Fruit fly (Drosophila melanogaster) whole organism, embryonic: ENCODE measurements around the gene smid.

Source experiments
- Antp ChIP-seq: fragments of 200-800 bp; sonication (Bioruptor generic); optimal IDR thresholded peaks from 3 replicates; lab custom pipeline; 2016; ENCODE audit warnings: missing biosample characterization, missing genetic modification characterization
- Asciz ChIP-seq: fragments of 200-800 bp; sonication (Bioruptor generic); optimal IDR thresholded peaks from 2 replicates; lab custom pipeline; 2017; ENCODE audit warnings: missing biosample characterization, mild to moderate bottlenecking, missing genetic modification characterization, missing genetic modification reagents
- CG10431 ChIP-seq: fragments of 200-800 bp; sonication (Bioruptor generic); optimal IDR thresholded peaks from 3 replicates; lab custom pipeline; 2018; ENCODE audit warnings: missing biosample characterization, mild to moderate bottlenecking, missing genetic modification characterization
- CG13296 ChIP-seq: fragments of 200-800 bp; sonication (Bioruptor generic); optimal IDR thresholded peaks from 3 replicates; lab custom pipeline; 2018; ENCODE audit warnings: missing biosample characterization, mild to moderate bottlenecking, missing genetic modification characterization
- CG14441 ChIP-seq: fragments of 200-800 bp; sonication (Bioruptor generic); IDR thresholded peaks from 2 replicates; pipeline ENCODE4 v1.3.6; 2022; ENCODE audit warnings: missing biosample characterization, missing genetic modification characterization
- CG18262 ChIP-seq: fragments of 200-800 bp; optimal IDR thresholded peaks from 3 replicates; lab custom pipeline; 2019; ENCODE audit warnings: missing biosample characterization, mild to moderate bottlenecking, missing genetic modification characterization, moderate library complexity
- CG2199 ChIP-seq: fragments of 200-800 bp; sonication (Bioruptor generic); IDR thresholded peaks from 3 replicates; pipeline ENCODE4 v1.3.6; 2022; ENCODE audit warnings: missing biosample characterization, missing genetic modification characterization
- CG30403 ChIP-seq: fragments of 200-800 bp; sonication (Bioruptor generic); optimal IDR thresholded peaks from 3 replicates; lab custom pipeline; 2016; ENCODE audit warnings: missing biosample characterization, missing genetic modification characterization
- CG31441 ChIP-seq: fragments of 200-800 bp; sonication (Bioruptor generic); IDR thresholded peaks from 2 replicates; pipeline ENCODE4 v1.3.6; 2022; ENCODE audit warnings: missing biosample characterization, missing genetic modification characterization
- CG4617 ChIP-seq: fragments of 200-800 bp; sonication (Bioruptor generic); optimal IDR thresholded peaks from 3 replicates; lab custom pipeline; 2016; ENCODE audit warnings: missing biosample characterization, missing genetic modification characterization, borderline replicate concordance
- CG4854 ChIP-seq: fragments of 200-800 bp; sonication (Bioruptor generic); optimal IDR thresholded peaks from 2 replicates; lab custom pipeline; 2016; ENCODE audit warnings: missing biosample characterization, missing genetic modification characterization, inconsistent platforms
- CG5245 ChIP-seq: fragments of 200-800 bp; sonication (Bioruptor generic); optimal IDR thresholded peaks from 3 replicates; lab custom pipeline; 2016; ENCODE audit warnings: missing biosample characterization, missing genetic modification characterization
- CG6272 ChIP-seq: fragments of 200-800 bp; sonication (Bioruptor generic); IDR thresholded peaks from 2 replicates; pipeline ENCODE4 v1.3.6; 2022; ENCODE audit warnings: missing biosample characterization, missing genetic modification characterization
- CG6813 ChIP-seq: fragments of 200-800 bp; sonication (Bioruptor generic); optimal IDR thresholded peaks from 2 replicates; lab custom pipeline; 2017; ENCODE audit warnings: missing biosample characterization, missing genetic modification characterization, mild to moderate bottlenecking, moderate library complexity, missing genetic modification reagents
- CG7556 ChIP-seq: fragments of 200-800 bp; sonication (Bioruptor generic); optimal IDR thresholded peaks from 2 replicates; lab custom pipeline; 2017; ENCODE audit warnings: missing biosample characterization, mild to moderate bottlenecking, missing genetic modification characterization
- CG9609 ChIP-seq: fragments of 200-800 bp; sonication (Bioruptor generic); optimal IDR thresholded peaks from 3 replicates; lab custom pipeline; 2016; ENCODE audit warnings: missing biosample characterization, missing genetic modification characterization
- CTCF ChIP-seq: fragments of 200-800 bp; sonication (Bioruptor generic); optimal IDR thresholded peaks from 2 replicates; lab custom pipeline; 2017; ENCODE audit warnings: missing biosample characterization, mild to moderate bottlenecking, missing genetic modification characterization, moderate library complexity
- D19A ChIP-seq: fragments of 200-800 bp; optimal IDR thresholded peaks from 3 replicates; lab custom pipeline; 2019; ENCODE audit warnings: missing biosample characterization, mild to moderate bottlenecking, missing genetic modification characterization, moderate library complexity
- Dp ChIP-seq: fragments of 200-800 bp; sonication (Bioruptor generic); optimal IDR thresholded peaks from 2 replicates; lab custom pipeline; 2018; ENCODE audit warnings: missing biosample characterization, mild to moderate bottlenecking, missing genetic modification characterization, moderate library complexity
- Gug ChIP-seq: fragments of 200-800 bp; sonication (Bioruptor generic); IDR thresholded peaks from 4 replicates; pipeline ENCODE4 v1.3.6; 2022; ENCODE audit warnings: missing biosample characterization, missing genetic modification characterization
- Hr39 ChIP-seq: fragments of >200 bp; optimal IDR thresholded peaks from 2 replicates; lab custom pipeline; 2017
- Meics ChIP-seq: fragments of 200-800 bp; sonication (Bioruptor generic); optimal IDR thresholded peaks from 2 replicates; lab custom pipeline; 2017; ENCODE audit warnings: missing biosample characterization, mild to moderate bottlenecking, missing genetic modification characterization
- Nf-YA ChIP-seq: fragments of 200-800 bp; sonication (Bioruptor generic); IDR thresholded peaks from 2 replicates; pipeline ENCODE4 v1.3.6; 2022; ENCODE audit warnings: missing biosample characterization, missing genetic modification characterization
- PHDP ChIP-seq: fragments of 200-800 bp; sonication (Bioruptor generic); optimal IDR thresholded peaks from 3 replicates; lab custom pipeline; 2018; ENCODE audit warnings: missing biosample characterization, mild to moderate bottlenecking, missing genetic modification characterization, moderate library complexity
- Poxn ChIP-seq: fragments of 200-800 bp; sonication (Bioruptor generic); IDR thresholded peaks from 2 replicates; pipeline ENCODE4 v1.3.6; 2022; ENCODE audit warnings: missing biosample characterization, missing genetic modification characterization
- Ptx1 ChIP-seq: fragments of 200-800 bp; sonication (Bioruptor generic); IDR thresholded peaks from 2 replicates; pipeline ENCODE4 v1.3.6; 2022; ENCODE audit warnings: missing biosample characterization, missing genetic modification characterization
- Xrp1 ChIP-seq: fragments of 200-800 bp; sonication (Bioruptor generic); IDR thresholded peaks from 2 replicates; pipeline ENCODE4 v1.3.6; 2022; ENCODE audit warnings: missing biosample characterization, missing genetic modification characterization
- YL-1 ChIP-seq: fragments of 200-800 bp; sonication (Bioruptor generic); optimal IDR thresholded peaks from 3 replicates; lab custom pipeline; 2017; ENCODE audit warnings: missing biosample characterization, mild to moderate bottlenecking, missing genetic modification characterization
- ara ChIP-seq: fragments of 200-800 bp; sonication (Bioruptor generic); IDR thresholded peaks from 2 replicates; pipeline ENCODE4 v1.3.6; 2022; ENCODE audit warnings: missing biosample characterization, missing genetic modification characterization
- cg ChIP-seq: fragments of 200-800 bp; sonication (Bioruptor generic); optimal IDR thresholded peaks from 3 replicates; lab custom pipeline; 2019; ENCODE audit warnings: missing biosample characterization, mild to moderate bottlenecking, missing genetic modification characterization, moderate library complexity
- chinmo ChIP-seq: fragments of 200-800 bp; sonication (Bioruptor generic); IDR thresholded peaks from 4 replicates; pipeline ENCODE4 v1.3.6; 2022; ENCODE audit warnings: missing biosample characterization, missing genetic modification characterization; ENCODE audit not compliant: partially characterized antibody
- chn ChIP-seq: fragments of 200-800 bp; sonication (Bioruptor generic); optimal IDR thresholded peaks from 2 replicates; lab custom pipeline; 2016; ENCODE audit warnings: missing biosample characterization, missing genetic modification characterization
- dm ChIP-seq: fragments of 200-800 bp; sonication (Bioruptor generic); optimal IDR thresholded peaks from 3 replicates; lab custom pipeline; 2016; ENCODE audit warnings: missing biosample characterization, missing genetic modification characterization
- dmrt99B ChIP-seq: fragments of 200-800 bp; sonication (Bioruptor generic); optimal IDR thresholded peaks from 2 replicates; lab custom pipeline; 2018; ENCODE audit warnings: missing biosample characterization, mild to moderate bottlenecking, missing genetic modification characterization, moderate library complexity
- exex ChIP-seq: fragments of 200-800 bp; sonication (Bioruptor generic); optimal IDR thresholded peaks from 4 replicates; lab custom pipeline; 2018; ENCODE audit warnings: missing biosample characterization, mild to moderate bottlenecking, missing genetic modification characterization, moderate library complexity
- grn ChIP-seq: fragments of 200-800 bp; sonication (Bioruptor generic); optimal IDR thresholded peaks from 3 replicates; lab custom pipeline; 2017; ENCODE audit warnings: missing biosample characterization, missing genetic modification characterization
- ham ChIP-seq: fragments of 200-800 bp; sonication (Bioruptor generic); IDR thresholded peaks from 2 replicates; pipeline ENCODE4 v1.3.6; 2022; ENCODE audit warnings: missing biosample characterization, missing genetic modification characterization
- hbn ChIP-seq: fragments of 200-800 bp; sonication (Bioruptor generic); IDR thresholded peaks from 2 replicates; pipeline ENCODE4 v1.3.6; 2022; ENCODE audit warnings: missing biosample characterization, missing genetic modification characterization; ENCODE audit not compliant: partially characterized antibody
- lov ChIP-seq, 2 experiments: fragments of 200-800 bp in 1 of 2; fragments of >200 bp in 1 of 2; sonication (Bioruptor generic) in 1 of 2; IDR thresholded peaks in 1 of 2; optimal IDR thresholded peaks in 1 of 2; 2 replicates in 1 of 2; 3 replicates in 1 of 2; pipeline versions ENCODE4 v1.3.6 to Lab custom; 2017 to 2022; ENCODE audit warnings: missing biosample characterization in 1 of 2, missing genetic modification characterization in 1 of 2
- mam ChIP-seq: fragments of 200-800 bp; sonication (Bioruptor generic); optimal IDR thresholded peaks from 3 replicates; lab custom pipeline; 2016; ENCODE audit warnings: missing biosample characterization, missing genetic modification characterization
- nerfin-1 ChIP-seq: fragments of 200-800 bp; sonication (Bioruptor generic); optimal IDR thresholded peaks from 3 replicates; lab custom pipeline; 2019; ENCODE audit warnings: missing biosample characterization, mild to moderate bottlenecking, missing genetic modification characterization, moderate library complexity
- pho ChIP-seq: fragments of 200-800 bp; sonication (Bioruptor generic); optimal IDR thresholded peaks from 2 replicates; lab custom pipeline; 2016; ENCODE audit warnings: missing biosample characterization, missing genetic modification characterization
- prd ChIP-seq, 3 experiments: fragments of >200 bp in 2 of 3; fragments of 200-800 bp in 1 of 3; sonication (Bioruptor generic) in 1 of 3; optimal IDR thresholded peaks in 2 of 3; IDR thresholded peaks in 1 of 3; 2 replicates in 2 of 3; 3 replicates in 1 of 3; pipeline versions ENCODE4 v1.3.6 to Lab custom; 2017 to 2022; ENCODE audit warnings: missing biosample characterization in 1 of 3, missing genetic modification characterization in 1 of 3
- run ChIP-seq: fragments of 200-800 bp; sonication (Bioruptor generic); optimal IDR thresholded peaks from 3 replicates; lab custom pipeline; 2018; ENCODE audit warnings: missing biosample characterization, mild to moderate bottlenecking, missing genetic modification characterization
- salm ChIP-seq: fragments of 200-800 bp; sonication (Bioruptor generic); optimal IDR thresholded peaks from 2 replicates; lab custom pipeline; 2018; ENCODE audit warnings: missing biosample characterization, mild to moderate bottlenecking, missing genetic modification characterization
- sens ChIP-seq: fragments of 200-800 bp; sonication (Bioruptor generic); peaks from one replicate; lab custom pipeline; 2016; ENCODE audit warnings: missing biosample characterization, missing genetic modification characterization
- sim ChIP-seq: fragments of 200-800 bp; sonication (Bioruptor generic); IDR thresholded peaks from 2 replicates; pipeline ENCODE4 v1.3.6; 2022; ENCODE audit warnings: missing biosample characterization, missing genetic modification characterization
- tin ChIP-seq: fragments of 200-800 bp; sonication (Bioruptor generic); optimal IDR thresholded peaks from 3 replicates; lab custom pipeline; 2016; ENCODE audit warnings: missing biosample characterization, missing genetic modification characterization
- trem ChIP-seq: fragments of 200-800 bp; optimal IDR thresholded peaks from 3 replicates; lab custom pipeline; 2019; ENCODE audit warnings: missing biosample characterization, mild to moderate bottlenecking, missing genetic modification characterization, moderate library complexity
- z ChIP-seq: fragments of 200-800 bp; sonication (Bioruptor generic); IDR thresholded peaks from 3 replicates; pipeline ENCODE4 v1.3.6; 2022; ENCODE audit warnings: missing biosample characterization, missing genetic modification characterization
- zfh2 ChIP-seq: fragments of 200-800 bp; sonication (Bioruptor generic); optimal IDR thresholded peaks from 2 replicates; lab custom pipeline; 2016; ENCODE audit warnings: missing biosample characterization, missing genetic modification characterization

smid gene

dm6 chr3L:7361095-7361522 is 20.3 kb upstream of the smid start (continued):
- peak; percentile 71 for TF ChIP-seq sens (GFP tag; lab: Kevin White, UChicago)
- TF ChIP-seq lov (optimal IDR thresholded peaks at IDR 0.05; lab: Kevin White, UChicago) = no peak
- TF ChIP-seq lov (GFP tag; IDR thresholded peaks at IDR 0.05; lab: Robert Waterston, UW) = 0 out of 3 replicates have a peak, but pooled peaks have one; percentile 42
- no peak for TF ChIP-seq zfh2 (GFP tag; lab: Kevin White, UChicago)
- TF ChIP-seq CTCF = peak; percentile 60
- TF ChIP-seq CG14441 (GFP tag; lab: Robert Waterston, UW) = peak; percentile 31; the same call in 1 of the 2 replicates
- TF ChIP-seq z (GFP tag; lab: Robert Waterston, UW) = no peak
- TF ChIP-seq CG9609 = no peak
- TF ChIP-seq run (tag; lab: Kevin White, UChicago) = no peak
- no peak for TF ChIP-seq CG4617 (GFP tag; lab: Kevin White, UChicago)
- peak; percentile 56 for TF ChIP-seq Meics (GFP tag; lab: Kevin White, UChicago)
- TF ChIP-seq dmrt99B (tag; lab: Kevin White, UChicago) = peak; percentile 32
- no peak for TF ChIP-seq CG7556 (GFP tag; lab: Kevin White, UChicago)
- TF ChIP-seq Antp (GFP tag; lab: Kevin White, UChicago) = no peak
- no peak for TF ChIP-seq mam (GFP tag; lab: Kevin White, UChicago)
- peak; percentile 39; the same call in 1 of the 2 replicates for TF ChIP-seq CG31441 (GFP tag; lab: Robert Waterston, UW)
- TF ChIP-seq Gug (GFP tag; lab: Robert Waterston, UW) = no peak
- peak; percentile 2 for TF ChIP-seq CG5245 (GFP tag; lab: Kevin White, UChicago)
- TF ChIP-seq nerfin-1 = peak; percentile 53
- TF ChIP-seq exex (tag; lab: Kevin White, UChicago) = peak; percentile 71
- TF ChIP-seq CG30403 = peak; percentile 13
- TF ChIP-seq PHDP (tag; lab: Kevin White, UChicago) = peak; percentile 17
- TF ChIP-seq grn (GFP tag; lab: Kevin White, UChicago) = peak; percentile 94
- no peak for TF ChIP-seq pho (GFP tag; lab: Kevin White, UChicago)
- peak; percentile 33 for TF ChIP-seq trem
- 0 out of 2 replicates have a peak, but pooled peaks have one; percentile 28 for TF ChIP-seq Xrp1
- TF ChIP-seq sim (GFP tag; lab: Robert Waterston, UW) = no peak
- peak; percentile 83 for TF ChIP-seq CG2199 (GFP tag; lab: Robert Waterston, UW)
- TF ChIP-seq dm (GFP tag; lab: Kevin White, UChicago) = peak; percentile 8
- 0 out of 4 replicates have a peak, but pooled peaks have one; percentile 8 for TF ChIP-seq chinmo (GFP tag; lab: Robert Waterston, UW)
- TF ChIP-seq Poxn (GFP tag; lab: Robert Waterston, UW) = no peak
- peak; percentile 2 for TF ChIP-seq CG18262 (tag; lab: Kevin White, UChicago)
- TF ChIP-seq CG6813 (GFP tag; lab: Kevin White, UChicago) = peak; percentile 18
- no peak for TF ChIP-seq salm (tag; lab: Kevin White, UChicago)
- no peak for TF ChIP-seq D19A (tag; lab: Kevin White, UChicago)
- no peak for TF ChIP-seq CG6272 (GFP tag; lab: Robert Waterston, UW)
- no peak for TF ChIP-seq Nf-YA (GFP tag; lab: Robert Waterston, UW)
- TF ChIP-seq YL-1 = peak; percentile 4
- no peak for TF ChIP-seq chn (GFP tag; lab: Kevin White, UChicago)
- peak; percentile 99 for TF ChIP-seq CG10431
- TF ChIP-seq ara (GFP tag; lab: Robert Waterston, UW) = peak; percentile 46
- TF ChIP-seq Ptx1 (GFP tag; lab: Robert Waterston, UW) = 0 out of 2 replicates have a peak, but pooled peaks have one; percentile 20
- TF ChIP-seq Dp = no peak
- no peak for TF ChIP-seq hbn (GFP tag; lab: Robert Waterston, UW)
- TF ChIP-seq tin = no peak
- TF ChIP-seq cg (GFP tag; lab: Kevin White, UChicago) = peak; percentile 86
- TF ChIP-seq prd (optimal IDR thresholded peaks at IDR 0.05; lab: Kevin White, UChicago) = no peak
- TF ChIP-seq prd (GFP tag; IDR thresholded peaks at IDR 0.05; lab: Robert Waterston, UW) = peak; percentile 32; the same call in 1 of the 3 replicates
- TF ChIP-seq CG4854 (GFP tag; lab: Kevin White, UChicago) = no peak
- TF ChIP-seq Asciz (GFP tag; lab: Kevin White, UChicago) = peak; percentile 59
- TF ChIP-seq Hr39 (lab: Kevin White, UChicago) = no peak
- peak; percentile 17 for TF ChIP-seq CG13296 (GFP tag; lab: Kevin White, UChicago)
- TF ChIP-seq ham (GFP tag; lab: Robert Waterston, UW) = no peak
